Worm (Caenorhabditis elegans) whole organism, young adult: Measurements from ENCODE around the gene T26A5.8.

Source experiments
- B0019.2 ChIP-seq: fragments of 200-800 bp; sonication (Bioruptor generic); conservative IDR thresholded peaks from 2 replicates; pipeline ENCODE4 v1.3.6; 2022; ENCODE audit warnings: missing genetic modification reagents, missing genetic modification characterization, missing compliant biosample characterization
- B0336.3 ChIP-seq: fragments of 200-800 bp; sonication (Bioruptor generic); IDR thresholded peaks from 2 replicates; pipeline ENCODE4 v1.3.6; 2022; ENCODE audit warnings: missing genetic modification characterization, missing compliant biosample characterization
- C17E4.6 ChIP-seq: fragments of 200-800 bp; sonication (Bioruptor generic); IDR thresholded peaks from 2 replicates; pipeline ENCODE4 v1.3.6; 2022; ENCODE audit warnings: missing genetic modification reagents, missing genetic modification characterization, missing compliant biosample characterization
- F52B5.7 ChIP-seq: sonication (generic microtip); optimal IDR thresholded peaks from 2 replicates; lab custom pipeline; 2016; ENCODE audit warnings: mild to moderate bottlenecking, missing genetic modification characterization, missing compliant biosample characterization
- K11D2.4 ChIP-seq: fragments of 200-800 bp; sonication (Bioruptor generic); IDR thresholded peaks from 2 replicates; pipeline ENCODE4 v1.3.6; 2022; ENCODE audit warnings: missing genetic modification reagents, missing genetic modification characterization, missing compliant biosample characterization
- K12H6.12 ChIP-seq: fragments of 200-800 bp; sonication (Bioruptor generic); optimal IDR thresholded peaks from 2 replicates; lab custom pipeline; 2018; ENCODE audit warnings: mild to moderate bottlenecking, missing genetic modification characterization, missing compliant biosample characterization
- ZK185.1 ChIP-seq: sonication (generic microtip); optimal IDR thresholded peaks from 2 replicates; lab custom pipeline; 2016; ENCODE audit warnings: mild to moderate bottlenecking, missing genetic modification characterization, missing compliant biosample characterization; ENCODE audit not compliant: poor library complexity, severe bottlenecking
- akir-1 ChIP-seq: fragments of 200-800 bp; sonication (Bioruptor generic); optimal IDR thresholded peaks from 2 replicates; lab custom pipeline; 2018; ENCODE audit warnings: mild to moderate bottlenecking, missing genetic modification characterization, moderate library complexity, missing compliant biosample characterization
- athp-1 ChIP-seq: sonication (generic microtip); optimal IDR thresholded peaks from 2 replicates; lab custom pipeline; 2017; ENCODE audit warnings: mild to moderate bottlenecking, missing genetic modification characterization, missing compliant biosample characterization
- attf-5 ChIP-seq: fragments of 200-800 bp; sonication (Bioruptor generic); optimal IDR thresholded peaks from 2 replicates; lab custom pipeline; 2018; ENCODE audit warnings: mild to moderate bottlenecking, missing genetic modification characterization, missing compliant biosample characterization
- cebp-1 ChIP-seq, 2 experiments: fragments of 200-800 bp in 1 of 2; sonication (Bioruptor generic) in 1 of 2; sonication (generic microtip) in 1 of 2; IDR thresholded peaks in 1 of 2; optimal IDR thresholded peaks in 1 of 2; 2 replicates each; pipeline versions ENCODE4 v1.3.6 to Lab custom; 2017 to 2022; ENCODE audit warnings: missing compliant biosample characterization in 2 of 2, missing genetic modification characterization in 2 of 2, mild to moderate bottlenecking in 1 of 2, missing genetic modification reagents in 1 of 2, moderate library complexity in 1 of 2
- ceh-100 ChIP-seq: fragments of 200-800 bp; sonication (Bioruptor generic); IDR thresholded peaks from 2 replicates; pipeline ENCODE4 v1.3.6; 2022; ENCODE audit warnings: missing genetic modification reagents, missing genetic modification characterization, missing compliant biosample characterization
- ceh-58 ChIP-seq: fragments of 200-800 bp; sonication (Bioruptor generic); IDR thresholded peaks from 2 replicates; pipeline ENCODE4 v1.3.6; 2022; ENCODE audit warnings: missing genetic modification characterization, missing compliant biosample characterization
- dox-1 ChIP-seq: fragments of 200-800 bp; sonication (Bioruptor generic); IDR thresholded peaks from 2 replicates; pipeline ENCODE4 v1.3.6; 2022; ENCODE audit warnings: missing genetic modification reagents, missing genetic modification characterization, missing compliant biosample characterization
- ets-4 ChIP-seq: fragments of 200-800 bp; sonication (Bioruptor generic); optimal IDR thresholded peaks from 2 replicates; lab custom pipeline; 2018; ENCODE audit warnings: mild to moderate bottlenecking, missing genetic modification characterization, missing compliant biosample characterization
- hmg-1.2 ChIP-seq: fragments of 200-800 bp; sonication (Bioruptor generic); IDR thresholded peaks from 2 replicates; pipeline ENCODE4 v1.3.6; 2022; ENCODE audit warnings: missing genetic modification reagents, missing genetic modification characterization, missing compliant biosample characterization
- hrde-1 ChIP-seq: sonication (generic microtip); optimal IDR thresholded peaks from 2 replicates; lab custom pipeline; 2016; ENCODE audit warnings: missing genetic modification characterization, mild to moderate bottlenecking, missing compliant biosample characterization, moderate library complexity, missing genotype, missing genetic modification reagents, borderline replicate concordance
- lin-26 ChIP-seq: fragments of 200-800 bp; sonication (Bioruptor generic); IDR thresholded peaks from 2 replicates; pipeline ENCODE4 v1.3.6; 2022; ENCODE audit warnings: missing genetic modification reagents, missing genetic modification characterization, missing compliant biosample characterization
- lin-35 ChIP-seq, 3 experiments: fragments of 150-350 bp in 2 of 3; sonication (generic microtip) in 1 of 3; optimal IDR thresholded peaks; 2 replicates each; lab custom pipeline; 2014 to 2018; ENCODE audit warnings: missing biosample characterization in 3 of 3, missing genetic modification characterization in 3 of 3, missing genetic modification reagents in 3 of 3
- lin-40 ChIP-seq: sonication (generic microtip); optimal IDR thresholded peaks from 2 replicates; lab custom pipeline; 2016; ENCODE audit warnings: missing genetic modification characterization, mild to moderate bottlenecking, missing compliant biosample characterization, missing genotype, missing genetic modification reagents
- madf-10 ChIP-seq: sonication (generic microtip); optimal IDR thresholded peaks from 2 replicates; lab custom pipeline; 2016; ENCODE audit warnings: mild to moderate bottlenecking, missing genetic modification characterization, missing compliant biosample characterization
- madf-3 ChIP-seq: fragments of 200-800 bp; sonication (Bioruptor generic); IDR thresholded peaks from 2 replicates; pipeline ENCODE4 v1.3.6; 2022; ENCODE audit warnings: missing genetic modification reagents, missing genetic modification characterization, missing compliant biosample characterization
- madf-6 ChIP-seq: fragments of 200-800 bp; sonication (Bioruptor generic); IDR thresholded peaks from 2 replicates; pipeline ENCODE4 v1.3.6; 2022; ENCODE audit warnings: missing genetic modification reagents, missing genetic modification characterization, missing compliant biosample characterization
- mcd-1 ChIP-seq: fragments of 200-800 bp; sonication (Bioruptor generic); IDR thresholded peaks from 2 replicates; pipeline ENCODE4 v1.3.6; 2022; ENCODE audit warnings: missing genetic modification reagents, missing genetic modification characterization, missing compliant biosample characterization
- nhr-120 ChIP-seq: fragments of 200-800 bp; sonication (Bioruptor generic); IDR thresholded peaks from 2 replicates; pipeline ENCODE4 v1.3.6; 2022; ENCODE audit warnings: missing genetic modification characterization, missing compliant biosample characterization
- nhr-179 ChIP-seq: sonication (generic microtip); optimal IDR thresholded peaks from 2 replicates; lab custom pipeline; 2016; ENCODE audit warnings: mild to moderate bottlenecking, missing genetic modification characterization, missing compliant biosample characterization
- nhr-27 ChIP-seq: fragments of 200-800 bp; sonication (Bioruptor generic); optimal IDR thresholded peaks from 2 replicates; lab custom pipeline; 2018; ENCODE audit warnings: mild to moderate bottlenecking, missing genetic modification characterization, moderate library complexity, missing compliant biosample characterization
- nhr-80 ChIP-seq: sonication (generic microtip); optimal IDR thresholded peaks from 2 replicates; lab custom pipeline; 2016; ENCODE audit warnings: missing genetic modification characterization, missing compliant biosample characterization
- pbrm-1 ChIP-seq: fragments of 200-800 bp; sonication (Bioruptor generic); IDR thresholded peaks from 2 replicates; pipeline ENCODE4 v1.3.6; 2022; ENCODE audit warnings: missing genetic modification reagents, missing genetic modification characterization, missing compliant biosample characterization
- rcor-1 ChIP-seq: fragments of 200-800 bp; sonication (Bioruptor generic); IDR thresholded peaks from 2 replicates; pipeline ENCODE4 v1.3.6; 2022; ENCODE audit warnings: missing genetic modification reagents, missing genetic modification characterization, missing compliant biosample characterization
- rpc-1 ChIP-seq, 2 experiments: fragments of 150-350 bp in 1 of 2; sonication (generic microtip) in 1 of 2; optimal IDR thresholded peaks; 2 replicates each; lab custom pipeline; 2014 to 2018; ENCODE audit warnings: missing biosample characterization in 1 of 2, missing genetic modification characterization in 1 of 2, missing genetic modification reagents in 1 of 2, missing genotype in 1 of 2
- sea-2 ChIP-seq: fragments of 200-800 bp; sonication (Bioruptor generic); IDR thresholded peaks from 2 replicates; pipeline ENCODE4 v1.3.6; 2022; ENCODE audit warnings: missing genetic modification characterization, missing compliant biosample characterization
- snpc-1.1 ChIP-seq: sonication (generic microtip); optimal IDR thresholded peaks from 2 replicates; lab custom pipeline; 2017; ENCODE audit warnings: missing genetic modification characterization, mild to moderate bottlenecking, missing compliant biosample characterization, antibody characterized with exemption, moderate library complexity, missing genotype, missing genetic modification reagents; ENCODE audit not compliant: insufficient read depth
- snpc-4 ChIP-seq, 5 experiments: fragments of 150-350 bp in 1 of 5; sonication (generic microtip) in 4 of 5; optimal IDR thresholded peaks; 2 replicates each; lab custom pipeline; 2014 to 2018; ENCODE audit warnings: missing genetic modification characterization in 5 of 5, missing biosample characterization in 3 of 5, antibody characterized with exemption in 2 of 5, mild to moderate bottlenecking in 2 of 5, missing compliant biosample characterization in 2 of 5, missing genotype in 2 of 5, moderate library complexity in 2 of 5, missing genetic modification reagents in 1 of 5
- tbp1 ChIP-seq: fragments of 200-800 bp; sonication (Bioruptor generic); optimal IDR thresholded peaks from 2 replicates; lab custom pipeline; 2018; ENCODE audit warnings: mild to moderate bottlenecking, missing genetic modification characterization, missing compliant biosample characterization
- ztf-26 ChIP-seq: sonication (generic microtip); optimal IDR thresholded peaks from 2 replicates; lab custom pipeline; 2017; ENCODE audit warnings: missing genetic modification characterization, missing compliant biosample characterization

T26A5.8 gene

ce11 chrIII:6447521-6447920, 15.1 kb downstream of the T26A5.8 start (continued):
- TF ChIP-seq nhr-179 (tag; lab: Kevin White, UChicago) (no peak), pbrm-1 (GFP tag; lab: Robert Waterston, UW) (no peak; the same call in 1 of the 2 replicates), F52B5.7 (tag; lab: Kevin White, UChicago) (no peak), ceh-100 (GFP tag; lab: Robert Waterston, UW) (no peak), athp-1 (tag; lab: Kevin White, UChicago) (no peak)

- TF ChIP-seq nhr-120 = no peak
- no peak for TF ChIP-seq akir-1 (GFP tag; lab: Kevin White, UChicago)
- no peak for TF ChIP-seq mcd-1 (GFP tag; lab: Robert Waterston, UW)
- TF ChIP-seq sea-2 = no peak
- TF ChIP-seq nhr-27 (tag; lab: Kevin White, UChicago) = no peak
Observed at ce11 chrIII:6446807-6447206, 15.8 kb downstream of the T26A5.8 start, which contains the start of gene let-721. let-721 (minus strand) TSS chrIII:6446907.

- 0 out of 2 replicates have a peak, but pooled peaks have one; percentile 32 for TF ChIP-seq dox-1 (GFP tag; lab: Robert Waterston, UW)
- TF ChIP-seq lin-35 (GFP tag; optimal IDR thresholded peaks at IDR 0.05; lab: Kevin White, UChicago) = peak in 1 of 3 experiments; percentile 38
- TF ChIP-seq lin-40 (tag; lab: Kevin White, UChicago) = peak; percentile 41
- peak; percentile 25 for TF ChIP-seq tbp1
- TF ChIP-seq mcd-1 (GFP tag; lab: Robert Waterston, UW) = no peak
- TF ChIP-seq madf-6 (GFP tag; lab: Robert Waterston, UW) = peak; percentile 30; the same call in 1 of the 2 replicates
- no peak for TF ChIP-seq cebp-1 (GFP tag; IDR thresholded peaks at IDR 0.05; lab: Robert Waterston, UW)
- peak; percentile 31 for TF ChIP-seq cebp-1 (tag; optimal IDR thresholded peaks at IDR 0.05; lab: Kevin White, UChicago)
- peak; percentile 51 for TF ChIP-seq nhr-80 (tag; lab: Kevin White, UChicago)
- peak; percentile 63; the same call in 1 of the 2 replicates for TF ChIP-seq hmg-1.2 (GFP tag; lab: Robert Waterston, UW)
- no peak for TF ChIP-seq ets-4 (GFP tag; lab: Kevin White, UChicago)
- peak; percentile 37 for TF ChIP-seq ztf-26 (tag; lab: Kevin White, UChicago)
- TF ChIP-seq rpc-1 (optimal IDR thresholded peaks at IDR 0.05; lab: Kevin White, UChicago) = no peak
- no peak for TF ChIP-seq rpc-1 (tag; optimal IDR thresholded peaks at IDR 0.05; lab: Kevin White, UChicago)
- TF ChIP-seq B0019.2 (GFP tag; lab: Robert Waterston, UW) = no peak
- no peak for TF ChIP-seq madf-3 (GFP tag; lab: Robert Waterston, UW)
- no peak for TF ChIP-seq snpc-1.1 (tag; lab: Kevin White, UChicago)
- TF ChIP-seq madf-10 = no peak
- TF ChIP-seq ZK185.1 (tag; lab: Kevin White, UChicago) = no peak
- TF ChIP-seq hrde-1 (tag; lab: Kevin White, UChicago) = peak; percentile 18
- 0 out of 2 replicates have a peak, but pooled peaks have one; percentile 31 for TF ChIP-seq lin-26
- no peak for TF ChIP-seq K11D2.4 (GFP tag; lab: Robert Waterston, UW)
- TF ChIP-seq attf-5 = peak; percentile 68
- TF ChIP-seq K12H6.12 (tag; lab: Kevin White, UChicago) = peak; percentile 17
- TF ChIP-seq B0336.3 = peak; percentile 24; the same call in 1 of the 2 replicates
- TF ChIP-seq snpc-4 (GFP tag; optimal IDR thresholded peaks at IDR 0.05; lab: Kevin White, UChicago) = no peak
- TF ChIP-seq snpc-4 (tag; optimal IDR thresholded peaks at IDR 0.05; lab: Kevin White, UChicago) = peak in 3 of 4 experiments; percentile 1 to 32 (median 20)
- TF ChIP-seq C17E4.6 = 0 out of 2 replicates have a peak, but pooled peaks have one; percentile 19
- no peak for TF ChIP-seq ceh-58
- TF ChIP-seq rcor-1 = no peak
Observed at ce11 chrIII:6444335-6444734, 18.3 kb downstream of the T26A5.8 start, which contains the start of gene C05D11.13. C05D11.13 (minus strand) TSS chrIII:6444586.
